Fruit fly (Drosophila melanogaster) whole organism, embryonic: ENCODE measurements around the gene CG34135.

Experiments used
- Antp ChIP-seq: fragments of 200-800 bp; sonication (Bioruptor generic); optimal IDR thresholded peaks from 3 replicates; lab custom pipeline; 2016; ENCODE audit warnings: missing biosample characterization, missing genetic modification characterization
- C15 ChIP-seq: fragments of 200-800 bp; sonication (Bioruptor generic); IDR thresholded peaks from 3 replicates; pipeline ENCODE4 v1.3.6; 2022; ENCODE audit warnings: missing biosample characterization, missing genetic modification characterization
- CG10267 ChIP-seq: fragments of 200-800 bp; sonication (Bioruptor generic); optimal IDR thresholded peaks from 2 replicates; lab custom pipeline; 2018; ENCODE audit warnings: missing biosample characterization, mild to moderate bottlenecking, missing genetic modification characterization, moderate library complexity
- CG10321 ChIP-seq: fragments of 200-800 bp; sonication (Bioruptor generic); IDR thresholded peaks from 2 replicates; pipeline ENCODE4 v1.3.6; 2022; ENCODE audit warnings: missing biosample characterization, missing genetic modification characterization
- CG12155 ChIP-seq: fragments of 200-800 bp; sonication (Bioruptor generic); optimal IDR thresholded peaks from 3 replicates; lab custom pipeline; 2016; ENCODE audit warnings: missing biosample characterization, missing genetic modification characterization
- CG12769 ChIP-seq: fragments of 200-800 bp; sonication (Bioruptor generic); optimal IDR thresholded peaks from 2 replicates; lab custom pipeline; 2019; ENCODE audit warnings: missing biosample characterization, mild to moderate bottlenecking, missing genetic modification characterization, moderate library complexity
- CG13287 ChIP-seq: fragments of 200-800 bp; sonication (Bioruptor generic); IDR thresholded peaks from 2 replicates; pipeline ENCODE4 v1.3.6; 2022; ENCODE audit warnings: missing biosample characterization, missing genetic modification characterization; ENCODE audit not compliant: partially characterized antibody
- CG15479 ChIP-seq: fragments of 200-800 bp; sonication (Bioruptor generic); optimal IDR thresholded peaks from 3 replicates; lab custom pipeline; 2019; ENCODE audit warnings: missing biosample characterization, mild to moderate bottlenecking, missing genetic modification characterization, moderate library complexity
- CG16815 ChIP-seq: fragments of 200-800 bp; sonication (Bioruptor generic); optimal IDR thresholded peaks from 3 replicates; lab custom pipeline; 2017; ENCODE audit warnings: missing biosample characterization, mild to moderate bottlenecking, missing genetic modification characterization
- CG17186 ChIP-seq: fragments of 200-800 bp; sonication (Bioruptor generic); optimal IDR thresholded peaks from 3 replicates; lab custom pipeline; 2017; ENCODE audit warnings: missing biosample characterization, missing genetic modification reagents, missing genetic modification characterization
- CG17359 ChIP-seq: fragments of 200-800 bp; sonication (Bioruptor generic); optimal IDR thresholded peaks from 3 replicates; lab custom pipeline; 2018; ENCODE audit warnings: missing biosample characterization, mild to moderate bottlenecking, missing genetic modification characterization, moderate library complexity
- CG17912 ChIP-seq: fragments of 200-800 bp; sonication (Bioruptor generic); optimal IDR thresholded peaks from 2 replicates; lab custom pipeline; 2018; ENCODE audit warnings: missing biosample characterization, mild to moderate bottlenecking, missing genetic modification characterization
- CG1832 ChIP-seq: fragments of 200-800 bp; sonication (Bioruptor generic); optimal IDR thresholded peaks from 2 replicates; lab custom pipeline; 2017; ENCODE audit warnings: missing biosample characterization, mild to moderate bottlenecking, missing genetic modification characterization, inconsistent platforms
- CG18619 ChIP-seq: fragments of 200-800 bp; sonication (Bioruptor generic); optimal IDR thresholded peaks from 3 replicates; lab custom pipeline; 2017; ENCODE audit warnings: missing biosample characterization, mild to moderate bottlenecking, missing genetic modification characterization
- CG2875 ChIP-seq: fragments of 200-800 bp; sonication (Bioruptor generic); optimal IDR thresholded peaks from 2 replicates; lab custom pipeline; 2017; ENCODE audit warnings: missing biosample characterization, mild to moderate bottlenecking, missing genetic modification characterization, missing genetic modification reagents
- CG31388 ChIP-seq: fragments of 200-800 bp; sonication (Bioruptor generic); optimal IDR thresholded peaks from 2 replicates; lab custom pipeline; 2016; ENCODE audit warnings: missing biosample characterization, missing genetic modification characterization
- CG34422 ChIP-seq: fragments of 200-800 bp; sonication (Bioruptor generic); IDR thresholded peaks from 3 replicates; pipeline ENCODE4 v1.3.6; 2022; ENCODE audit warnings: missing biosample characterization, missing genetic modification characterization
- CG42726 ChIP-seq: fragments of 200-800 bp; sonication (Bioruptor generic); IDR thresholded peaks from 2 replicates; pipeline ENCODE4 v1.3.6; 2022; ENCODE audit warnings: missing biosample characterization, missing genetic modification characterization; ENCODE audit not compliant: partially characterized antibody
- CG4820 ChIP-seq: fragments of 200-800 bp; sonication (Bioruptor generic); optimal IDR thresholded peaks from 3 replicates; lab custom pipeline; 2016; ENCODE audit warnings: missing biosample characterization, missing genetic modification characterization
- CG7928 ChIP-seq: fragments of 200-800 bp; sonication (Bioruptor generic); optimal IDR thresholded peaks from 2 replicates; lab custom pipeline; 2017; ENCODE audit warnings: missing biosample characterization, mild to moderate bottlenecking, missing genetic modification characterization
- CG8388 ChIP-seq: fragments of 200-800 bp; sonication (Bioruptor generic); optimal IDR thresholded peaks from 2 replicates; lab custom pipeline; 2019; ENCODE audit warnings: missing biosample characterization, mild to moderate bottlenecking, missing genetic modification characterization, moderate library complexity
- CG8478 ChIP-seq: fragments of >200 bp; optimal IDR thresholded peaks from 2 replicates; lab custom pipeline; 2018
- D19B ChIP-seq: fragments of 200-800 bp; sonication (Bioruptor generic); optimal IDR thresholded peaks from 2 replicates; lab custom pipeline; 2017; ENCODE audit warnings: missing biosample characterization, mild to moderate bottlenecking, missing genetic modification characterization
- Dip3 ChIP-seq: fragments of 200-800 bp; sonication (Bioruptor generic); optimal IDR thresholded peaks from 3 replicates; lab custom pipeline; 2016; ENCODE audit warnings: missing biosample characterization, missing genetic modification characterization
- Dll ChIP-seq: fragments of 200-800 bp; sonication (Bioruptor generic); IDR thresholded peaks from 4 replicates; pipeline ENCODE4 v1.3.6; 2022; ENCODE audit warnings: missing biosample characterization, missing genetic modification characterization; ENCODE audit not compliant: partially characterized antibody
- Doc3 ChIP-seq: fragments of 200-800 bp; sonication (Bioruptor generic); IDR thresholded peaks from 3 replicates; pipeline ENCODE4 v1.3.6; 2022; ENCODE audit warnings: missing biosample characterization, missing genetic modification characterization; ENCODE audit not compliant: partially characterized antibody
- Dp ChIP-seq: fragments of 200-800 bp; sonication (Bioruptor generic); optimal IDR thresholded peaks from 2 replicates; lab custom pipeline; 2018; ENCODE audit warnings: missing biosample characterization, mild to moderate bottlenecking, missing genetic modification characterization, moderate library complexity
- Drgx ChIP-seq: fragments of 200-800 bp; sonication (Bioruptor generic); IDR thresholded peaks from 2 replicates; pipeline ENCODE4 v1.3.6; 2022; ENCODE audit warnings: missing biosample characterization, missing genetic modification characterization
- E2f2 ChIP-seq: fragments of 200-800 bp; sonication (Bioruptor generic); IDR thresholded peaks from 2 replicates; pipeline ENCODE4 v1.3.6; 2022; ENCODE audit warnings: missing biosample characterization, missing genetic modification characterization
- Ets65A ChIP-seq: fragments of 200-800 bp; sonication (Bioruptor generic); peaks from one replicate; lab custom pipeline; 2016; ENCODE audit warnings: missing biosample characterization, missing genetic modification characterization
- Ets97D ChIP-seq: fragments of 200-800 bp; sonication (Bioruptor generic); optimal IDR thresholded peaks from 3 replicates; lab custom pipeline; 2016; ENCODE audit warnings: missing biosample characterization, missing genetic modification characterization
- HmgZ ChIP-seq: fragments of 200-800 bp; sonication (Bioruptor generic); optimal IDR thresholded peaks from 2 replicates; lab custom pipeline; 2018; ENCODE audit warnings: missing biosample characterization, mild to moderate bottlenecking, missing genetic modification characterization
- MBD-R2 ChIP-seq: fragments of 200-800 bp; sonication (Bioruptor generic); IDR thresholded peaks from 2 replicates; pipeline ENCODE4 v1.3.6; 2022; ENCODE audit warnings: missing biosample characterization, missing genetic modification characterization
- MESR4 ChIP-seq: fragments of 200-800 bp; sonication (Bioruptor generic); optimal IDR thresholded peaks from 2 replicates; lab custom pipeline; 2018; ENCODE audit warnings: missing biosample characterization, mild to moderate bottlenecking, missing genetic modification characterization, moderate library complexity
- Med ChIP-seq: fragments of 200-800 bp; sonication (Bioruptor generic); peaks from one replicate; lab custom pipeline; 2016; ENCODE audit warnings: missing biosample characterization, missing genetic modification characterization, mild to moderate bottlenecking, inconsistent platforms, moderate library complexity
- NC2α ChIP-seq: fragments of 200-800 bp; sonication (Bioruptor generic); optimal IDR thresholded peaks from 2 replicates; lab custom pipeline; 2016; ENCODE audit warnings: missing biosample characterization, missing genetic modification characterization
- Scr ChIP-seq: fragments of 200-800 bp; sonication (Bioruptor generic); IDR thresholded peaks from 2 replicates; pipeline ENCODE4 v1.3.6; 2022; ENCODE audit warnings: missing biosample characterization, missing genetic modification characterization; ENCODE audit not compliant: partially characterized antibody
- Sin3A ChIP-seq: fragments of >200 bp; optimal IDR thresholded peaks from 2 replicates; lab custom pipeline; 2018
- bab2 ChIP-seq: fragments of 200-800 bp; sonication (Bioruptor generic); optimal IDR thresholded peaks from 2 replicates; lab custom pipeline; 2016; ENCODE audit warnings: missing biosample characterization, missing genetic modification characterization
- croc ChIP-seq: fragments of 200-800 bp; sonication (Bioruptor generic); conservative IDR thresholded peaks from 3 replicates; pipeline ENCODE4 v1.3.6; 2022; ENCODE audit warnings: missing biosample characterization, missing genetic modification characterization
- crp ChIP-seq, 2 experiments: fragments of 200-800 bp; sonication (Bioruptor generic); optimal IDR thresholded peaks; 2 replicates in 1 of 2; 3 replicates in 1 of 2; lab custom pipeline; 2017; ENCODE audit warnings: missing biosample characterization in 2 of 2, missing genetic modification characterization in 2 of 2, mild to moderate bottlenecking in 1 of 2, moderate library complexity in 1 of 2
- dysf ChIP-seq: fragments of 200-800 bp; sonication (Bioruptor generic); IDR thresholded peaks from 3 replicates; pipeline ENCODE4 v1.3.6; 2022; ENCODE audit warnings: missing biosample characterization, missing genetic modification characterization
- ewg ChIP-seq: fragments of 200-800 bp; sonication (Bioruptor generic); optimal IDR thresholded peaks from 3 replicates; lab custom pipeline; 2017; ENCODE audit warnings: mild to moderate bottlenecking, missing biosample characterization, missing genetic modification reagents, missing genetic modification characterization
- lilli ChIP-seq: fragments of 200-800 bp; sonication (Bioruptor generic); optimal IDR thresholded peaks from 3 replicates; lab custom pipeline; 2016; ENCODE audit warnings: missing biosample characterization, missing genetic modification characterization
- pfk ChIP-seq: fragments of 200-800 bp; sonication (Bioruptor generic); optimal IDR thresholded peaks from 2 replicates; lab custom pipeline; 2018; ENCODE audit warnings: missing biosample characterization, mild to moderate bottlenecking, missing genetic modification characterization, moderate library complexity
- slbo ChIP-seq: fragments of 200-800 bp; sonication (Bioruptor generic); IDR thresholded peaks from 2 replicates; pipeline ENCODE4 v1.3.6; 2022; ENCODE audit warnings: missing biosample characterization, missing genetic modification characterization
- stwl ChIP-seq: fragments of 200-800 bp; sonication (Bioruptor generic); optimal IDR thresholded peaks from 3 replicates; lab custom pipeline; 2018; ENCODE audit warnings: missing biosample characterization, mild to moderate bottlenecking, missing genetic modification characterization, moderate library complexity
- tgo ChIP-seq: fragments of 200-800 bp; sonication (Bioruptor generic); IDR thresholded peaks from 3 replicates; pipeline ENCODE4 v1.3.6; 2022; ENCODE audit warnings: missing biosample characterization, missing genetic modification characterization
- trem ChIP-seq: fragments of 200-800 bp; optimal IDR thresholded peaks from 3 replicates; lab custom pipeline; 2019; ENCODE audit warnings: missing biosample characterization, mild to moderate bottlenecking, missing genetic modification characterization, moderate library complexity
- vfl ChIP-seq: fragments of 200-800 bp; sonication (Bioruptor generic); optimal IDR thresholded peaks from 2 replicates; lab custom pipeline; 2016; ENCODE audit warnings: missing biosample characterization, missing genetic modification characterization
- vnd ChIP-seq: fragments of 200-800 bp; sonication (Bioruptor generic); IDR thresholded peaks from 3 replicates; pipeline ENCODE4 v1.3.6; 2022; ENCODE audit warnings: missing biosample characterization, missing genetic modification characterization; ENCODE audit not compliant: partially characterized antibody

Gene CG34135

DNA sequence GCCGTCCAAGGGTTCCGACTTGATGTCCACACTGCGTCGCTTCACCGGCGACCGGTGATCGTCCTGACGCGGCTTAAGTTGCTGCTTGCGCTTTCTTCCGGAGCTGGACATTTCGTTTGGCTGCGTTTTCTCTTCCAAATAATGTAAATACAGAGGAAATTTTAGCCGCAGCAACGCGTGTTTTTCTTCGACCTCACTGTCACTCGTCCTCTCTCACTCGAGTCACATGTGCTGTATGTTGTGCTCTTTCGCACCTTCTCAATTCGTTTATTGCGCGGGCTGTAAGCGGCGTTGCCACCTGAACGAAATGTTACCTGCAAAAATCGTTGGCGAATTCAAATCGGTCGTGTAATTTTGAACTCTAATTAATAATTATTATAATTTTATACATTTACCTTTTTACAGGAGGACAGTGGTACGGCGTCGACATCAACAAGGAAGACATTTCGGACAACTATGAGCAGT, 37.4 kb upstream of the CG34135 start, which contains the start of gene CG9839 (continued):
- TF ChIP-seq bab2 (GFP tag; lab: Kevin White, UChicago) (no peak), CG15479 (peak; percentile 80), CG13287 (peak; percentile 13; the same call in 1 of the 2 replicates), Drgx (GFP tag; lab: Robert Waterston, UW) (0 out of 2 replicates have a peak, but pooled peaks have one; percentile 6), NC2α (GFP tag; lab: Kevin White, UChicago) (no peak), CG17186 (GFP tag; lab: Kevin White, UChicago) (peak; percentile 98), Ets65A (GFP tag; lab: Kevin White, UChicago) (no peak), C15 (no peak), Scr (no peak), CG2875 (no peak), CG17359 (tag; lab: Kevin White, UChicago) (no peak), CG16815 (GFP tag; lab: Kevin White, UChicago) (no peak), trem (tag; lab: Kevin White, UChicago) (peak; percentile 29), stwl (tag; lab: Kevin White, UChicago) (peak; percentile 38), E2f2 (GFP tag; lab: Robert Waterston, UW) (peak; percentile 86), CG7928 (GFP tag; lab: Kevin White, UChicago) (no peak), CG17912 (GFP tag; lab: Kevin White, UChicago) (peak; percentile 1), Sin3A (no peak), Antp (GFP tag; lab: Kevin White, UChicago) (no peak), croc (GFP tag; lab: Robert Waterston, UW) (no peak), Ets97D (GFP tag; lab: Kevin White, UChicago) (peak; percentile 13), slbo (GFP tag; lab: Robert Waterston, UW) (no peak), MESR4 (GFP tag; lab: Kevin White, UChicago) (peak; percentile 14), vfl (GFP tag; lab: Kevin White, UChicago) (no peak), tgo (GFP tag; lab: Robert Waterston, UW) (no peak), CG18619 (GFP tag; lab: Kevin White, UChicago) (no peak), Dll (GFP tag; lab: Robert Waterston, UW) (peak; percentile 38; the same call in 1 of the 4 replicates), CG42726 (GFP tag; lab: Robert Waterston, UW) (0 out of 2 replicates have a peak, but pooled peaks have one; percentile 41), D19B (GFP tag; lab: Kevin White, UChicago) (no peak), CG8388 (GFP tag; lab: Kevin White, UChicago) (peak; percentile 66), CG8478 (lab: Kevin White, UChicago) (peak; percentile 77), Dip3 (no peak), Doc3 (GFP tag; lab: Robert Waterston, UW) (no peak), CG10321 (GFP tag; lab: Robert Waterston, UW) (peak; percentile 95), vnd (GFP tag; lab: Robert Waterston, UW) (no peak), CG34422 (GFP tag; lab: Robert Waterston, UW) (peak; percentile 62; the same call in 1 of the 3 replicates), MBD-R2 (GFP tag; lab: Robert Waterston, UW) (peak; percentile 17; the same call in 1 of the 2 replicates), pfk (GFP tag; lab: Kevin White, UChicago) (no peak), Dp (GFP tag; lab: Kevin White, UChicago) (peak; percentile 79), CG4820 (no peak), CG12155 (GFP tag; lab: Kevin White, UChicago) (no peak), dysf (GFP tag; lab: Robert Waterston, UW) (no peak), ewg (GFP tag; lab: Kevin White, UChicago) (no peak), lilli (GFP tag; lab: Kevin White, UChicago) (no peak), CG1832 (peak; percentile 85), CG31388 (GFP tag; lab: Kevin White, UChicago) (no peak), CG12769 (tag; lab: Kevin White, UChicago) (no peak), Med (peak; percentile 54), CG10267 (no peak), crp (GFP tag; optimal IDR thresholded peaks at IDR 0.05; lab: Kevin White, UChicago) (no peak), HmgZ (no peak)
